Fruit fly (Drosophila melanogaster): ENCODE measurements around the gene CG1958.
A peak's percentile ranks its signal among the peaks of the same experiment; 100 is the strongest.

CG1958 gene

DNA sequence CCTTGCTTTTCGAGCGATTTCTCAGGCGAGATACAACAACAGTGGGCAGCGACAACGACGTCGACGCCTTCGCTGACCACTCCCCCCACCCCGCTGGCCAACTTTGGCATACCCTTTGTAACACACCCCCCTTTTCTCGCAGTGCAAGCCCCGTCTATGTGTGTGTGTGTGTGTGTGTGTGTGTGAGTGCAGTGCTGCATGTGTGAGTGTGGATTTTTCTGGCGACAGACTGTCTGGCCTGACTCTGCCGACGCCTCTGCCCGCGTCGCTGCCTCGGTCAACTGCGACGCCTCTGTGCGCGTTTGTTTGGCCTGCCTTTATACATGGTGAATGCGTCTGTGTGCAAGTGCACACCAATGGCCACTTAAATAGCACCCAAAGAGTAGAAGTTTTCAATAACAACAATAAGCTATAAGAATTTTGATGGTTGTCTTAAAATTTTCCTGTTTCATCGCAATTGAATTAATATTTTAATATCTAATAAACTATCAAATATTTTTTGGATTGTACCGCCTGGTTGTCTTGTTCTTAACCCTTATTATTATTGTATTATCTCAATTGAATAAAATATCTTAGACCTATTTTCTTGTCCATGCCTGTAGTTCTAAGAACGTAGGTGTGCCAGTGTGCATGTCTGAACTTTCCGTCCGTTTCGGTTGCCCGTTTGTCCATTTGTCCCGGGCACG lies 27.3 kb downstream of the CG1958 start (continued):
- TF ChIP-seq ftz-f1 (GFP tag; optimal IDR thresholded peaks at IDR 0.05) (no peak), D19A (tag; optimal IDR thresholded peaks at IDR 0.05) (peak; percentile 95), CG18764 (GFP tag; optimal IDR thresholded peaks at IDR 0.05) (peak; percentile 61), vnd (GFP tag; IDR thresholded peaks at IDR 0.05; ENCODE audit: partially characterized antibody) (no peak), unpg (GFP tag; optimal IDR thresholded peaks at IDR 0.05) (peak; percentile 95), Usf (GFP tag; optimal IDR thresholded peaks at IDR 0.05) (peak; percentile 40), org-1 (GFP tag; optimal IDR thresholded peaks at IDR 0.05) (peak; percentile 84), CG43689 (GFP tag; IDR thresholded peaks at IDR 0.05) (peak; percentile 69; the same call in 1 of the 2 replicates), ab (GFP tag; optimal IDR thresholded peaks at IDR 0.05) (no peak), lilli (GFP tag; optimal IDR thresholded peaks at IDR 0.05) (peak; percentile 17), sens-2 (GFP tag; IDR thresholded peaks at IDR 0.05) (peak; percentile 81), repo (GFP tag; optimal IDR thresholded peaks at IDR 0.05) (no peak), ac (GFP tag; optimal IDR thresholded peaks at IDR 0.05) (peak; percentile 88), rib (GFP tag; IDR thresholded peaks at IDR 0.05) (no peak), CG8089 (GFP tag; optimal IDR thresholded peaks at IDR 0.05) (no peak), D19B (GFP tag; optimal IDR thresholded peaks at IDR 0.05) (peak; percentile 49), cato (GFP tag; optimal IDR thresholded peaks at IDR 0.05; ENCODE audit: borderline replicate concordance) (peak; percentile 60), Dll (GFP tag; IDR thresholded peaks at IDR 0.05; ENCODE audit: partially characterized antibody) (no peak), GATAe (GFP tag; conservative IDR thresholded peaks at IDR 0.05) (0 out of 2 replicates have a peak, but pooled peaks have one; percentile 12), CG11093 (GFP tag; IDR thresholded peaks at IDR 0.05) (peak; percentile 79), CG12219 (GFP tag; optimal IDR thresholded peaks at IDR 0.05) (peak; percentile 88), HHEX (GFP tag; optimal IDR thresholded peaks at IDR 0.05) (peak; percentile 82), Nf-YC (tag; optimal IDR thresholded peaks at IDR 0.05) (peak; percentile 82), CG17361 (GFP tag; IDR thresholded peaks at IDR 0.05) (peak; percentile 86), sens (GFP tag) (peak; percentile 94), nmo (GFP tag; optimal IDR thresholded peaks at IDR 0.05) (peak; percentile 98), Bdp1 (GFP tag; optimal IDR thresholded peaks at IDR 0.05) (peak; percentile 7), mirr (GFP tag; optimal IDR thresholded peaks at IDR 0.05) (no peak), CG10979 (tag; optimal IDR thresholded peaks at IDR 0.05) (peak; percentile 97), Ada2b (GFP tag; IDR thresholded peaks at IDR 0.05) (peak; percentile 77), Asciz (GFP tag; optimal IDR thresholded peaks at IDR 0.05) (peak; percentile 96), CG15601 (tag; optimal IDR thresholded peaks at IDR 0.05) (peak; percentile 95), pfk (GFP tag; optimal IDR thresholded peaks at IDR 0.05) (peak; percentile 53), Sry-δ (GFP tag; optimal IDR thresholded peaks at IDR 0.05) (no peak), H2.0 (GFP tag; IDR thresholded peaks at IDR 0.05) (peak; percentile 82), tio (GFP tag; optimal IDR thresholded peaks at IDR 0.05) (peak; percentile 86), lbe (GFP tag; optimal IDR thresholded peaks at IDR 0.05) (peak; percentile 89), CG34376 (GFP tag; optimal IDR thresholded peaks at IDR 0.05) (peak; percentile 41), MBD-R2 (GFP tag; IDR thresholded peaks at IDR 0.05) (no peak; the same call in 1 of the 2 replicates), CG4424 (GFP tag; optimal IDR thresholded peaks at IDR 0.05) (peak; percentile 82), CG12942 (GFP tag; optimal IDR thresholded peaks at IDR 0.05) (peak; percentile 49), Dfd (GFP tag; optimal IDR thresholded peaks at IDR 0.05) (no peak), sc (optimal IDR thresholded peaks at IDR 0.05) (no peak), sc (GFP tag; optimal IDR thresholded peaks at IDR 0.05) (peak; percentile 90), dimm (GFP tag; IDR thresholded peaks at IDR 0.05) (peak; percentile 41; the same call in 1 of the 2 replicates), CG14860 (GFP tag; IDR thresholded peaks at IDR 0.05; ENCODE audit: partially characterized antibody) (no peak), shn (GFP tag; optimal IDR thresholded peaks at IDR 0.05) (no peak), CG33557 (GFP tag; optimal IDR thresholded peaks at IDR 0.05) (peak; percentile 96), NFAT (GFP tag; IDR thresholded peaks at IDR 0.05) (no peak), bowl (GFP tag; IDR thresholded peaks at IDR 0.05) (peak; percentile 24; the same call in 1 of the 2 replicates)

Measured in whole organism, embryonic.